Fruit fly (Drosophila melanogaster): ENCODE data around the gene SLIRP2.
A peak's percentile ranks its signal among the peaks of the same experiment; 100 is the strongest.

Gene SLIRP2

dm6 chr3R:8669029-8669707 lies 18.3 kb downstream of the SLIRP2 start (continued):
- TF ChIP-seq Asciz (GFP tag; optimal IDR thresholded peaks at IDR 0.05) (peak; percentile 97), CG9215 (GFP tag; IDR thresholded peaks at IDR 0.05) (peak; percentile 89), CG17829 (tag; optimal IDR thresholded peaks at IDR 0.05) (peak; percentile 99), CG6254 (GFP tag; optimal IDR thresholded peaks at IDR 0.05) (peak; percentile 97), ato (GFP tag; IDR thresholded peaks at IDR 0.05; ENCODE audit: partially characterized antibody) (peak; percentile 80), ERR (GFP tag; optimal IDR thresholded peaks at IDR 0.05) (peak; percentile 96), ash1 (GFP tag; optimal IDR thresholded peaks at IDR 0.05) (peak; percentile 95), wor (GFP tag; IDR thresholded peaks at IDR 0.05) (peak; percentile 90), stwl (tag; optimal IDR thresholded peaks at IDR 0.05) (peak; percentile 80), CG12104 (GFP tag; optimal IDR thresholded peaks at IDR 0.05) (peak; percentile 96), CG31365 (tag; optimal IDR thresholded peaks at IDR 0.05) (peak; percentile 92), Abd-B (GFP tag; optimal IDR thresholded peaks at IDR 0.05) (peak; percentile 93), CG32532 (GFP tag; IDR thresholded peaks at IDR 0.05) (peak; percentile 97), bigmax (GFP tag; optimal IDR thresholded peaks at IDR 0.05) (peak; percentile 85), CG6683 (GFP tag; optimal IDR thresholded peaks at IDR 0.05) (peak; percentile 97), Spps (tag; optimal IDR thresholded peaks at IDR 0.05) (peak; percentile 97), zen2 (GFP tag; IDR thresholded peaks at IDR 0.05; ENCODE audit: partially characterized antibody) (peak; percentile 53; the same call in 2 of the 3 replicates), CG7839 (tag; optimal IDR thresholded peaks at IDR 0.05) (peak; percentile 98), CG15601 (tag; optimal IDR thresholded peaks at IDR 0.05) (peak; percentile 96), vvl (GFP tag; IDR thresholded peaks at IDR 0.05) (peak; percentile 99), CG3407 (GFP tag; optimal IDR thresholded peaks at IDR 0.05) (peak; percentile 95), CG10959 (GFP tag; IDR thresholded peaks at IDR 0.05) (peak; percentile 94), caup (GFP tag; optimal IDR thresholded peaks at IDR 0.05; ENCODE audit: severe bottlenecking) (peak; percentile 98), CG1233 (GFP tag; optimal IDR thresholded peaks at IDR 0.05) (peak; percentile 97), CG14667 (GFP tag; IDR thresholded peaks at IDR 0.05) (peak; percentile 90), Sin3A (optimal IDR thresholded peaks at IDR 0.05) (no peak), CG8281 (tag; optimal IDR thresholded peaks at IDR 0.05) (peak; percentile 87), Max (GFP tag; optimal IDR thresholded peaks at IDR 0.05) (peak; percentile 98), CG12071 (GFP tag; optimal IDR thresholded peaks at IDR 0.05) (peak; percentile 99), Dref (GFP tag; IDR thresholded peaks at IDR 0.05) (peak; percentile 72), salm (tag; optimal IDR thresholded peaks at IDR 0.05) (peak; percentile 96), zen (tag; optimal IDR thresholded peaks at IDR 0.05) (peak; percentile 96), gsb (GFP tag; IDR thresholded peaks at IDR 0.05) (peak; percentile 87), CG9932 (GFP tag; IDR thresholded peaks at IDR 0.05) (peak; percentile 94), corto (GFP tag; optimal IDR thresholded peaks at IDR 0.05) (peak; percentile 98), CG10431 (GFP tag; optimal IDR thresholded peaks at IDR 0.05) (peak; percentile 94), CG4617 (GFP tag; optimal IDR thresholded peaks at IDR 0.05; ENCODE audit: borderline replicate concordance) (peak; percentile 92), az2 (GFP tag; optimal IDR thresholded peaks at IDR 0.05) (peak; percentile 98), zfh1 (GFP tag; IDR thresholded peaks at IDR 0.05) (peak; percentile 98), da (GFP tag; optimal IDR thresholded peaks at IDR 0.05) (peak; percentile 90), odd (GFP tag; optimal IDR thresholded peaks at IDR 0.05) (peak; percentile 98), sna (GFP tag; IDR thresholded peaks at IDR 0.05; ENCODE audit: partially characterized antibody) (no peak; the same call in 1 of the 2 replicates), bowl (GFP tag; IDR thresholded peaks at IDR 0.05) (peak; percentile 91), nmo (GFP tag; optimal IDR thresholded peaks at IDR 0.05) (peak; percentile 98), CG1792 (GFP tag; optimal IDR thresholded peaks at IDR 0.05) (peak; percentile 96), CG10543 (GFP tag; optimal IDR thresholded peaks at IDR 0.05) (peak; percentile 98), gro (GFP tag; optimal IDR thresholded peaks at IDR 0.05) (peak; percentile 98), CG10462 (GFP tag; optimal IDR thresholded peaks at IDR 0.05) (peak; percentile 95), crol (GFP tag; IDR thresholded peaks at IDR 0.05) (peak; percentile 79)

All from whole organism, embryonic.